Worm (Caenorhabditis elegans) whole organism, late embryonic: ENCODE results near the gene F54D8.6.
"Not testable (repeated sequence)": the region's sequence is repeated elsewhere in the genome, so short reads cannot be mapped to it uniquely, and the experiment has no call there.

Experiments
- ama-1 ChIP-seq: fragments of 150-350 bp; optimal IDR thresholded peaks from 2 replicates; lab custom pipeline; 2014
- ceh-14 ChIP-seq: sonication (generic microtip); optimal IDR thresholded peaks from 2 replicates; lab custom pipeline; 2016; ENCODE audit warnings: missing genotype, missing genetic modification characterization, missing compliant biosample characterization
- dve-1 ChIP-seq: sonication (generic microtip); optimal IDR thresholded peaks from 2 replicates; lab custom pipeline; 2017; ENCODE audit warnings: antibody characterized with exemption, mild to moderate bottlenecking, missing genetic modification characterization, missing compliant biosample characterization
- eyg-1 ChIP-seq: sonication (generic microtip); optimal IDR thresholded peaks from 2 replicates; lab custom pipeline; 2016; ENCODE audit warnings: missing genotype, missing genetic modification characterization, missing compliant biosample characterization
- hlh-15 ChIP-seq: sonication (generic microtip); optimal IDR thresholded peaks from 2 replicates; lab custom pipeline; 2016; ENCODE audit warnings: missing genetic modification characterization, missing compliant biosample characterization
- pha-4 ChIP-seq: fragments of 150-350 bp; optimal IDR thresholded peaks from 2 replicates; lab custom pipeline; 2018; ENCODE audit warnings: missing biosample characterization, missing genetic modification reagents, missing genetic modification characterization
- unc-55 ChIP-seq: sonication (generic microtip); optimal IDR thresholded peaks from 2 replicates; lab custom pipeline; 2017; ENCODE audit warnings: missing biosample characterization, missing genetic modification reagents, missing genetic modification characterization

DNA sequence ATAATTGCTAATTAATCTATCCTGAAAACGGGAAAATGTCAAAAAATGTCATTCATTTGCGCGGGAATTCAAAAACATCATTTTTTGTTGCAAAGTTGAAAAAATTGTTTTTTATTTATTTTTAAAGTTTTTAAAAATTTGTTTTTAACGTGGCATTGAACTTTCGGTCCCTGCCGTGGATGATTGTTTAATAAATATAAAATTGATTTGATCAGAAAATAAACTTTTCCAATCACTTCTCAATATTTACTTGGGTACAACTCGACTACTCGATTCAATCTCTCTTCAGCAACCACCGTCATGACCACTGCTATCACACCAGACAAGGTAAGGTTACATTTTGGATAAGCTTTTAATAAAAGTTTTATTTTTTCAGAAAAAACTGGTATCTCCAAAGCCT lies 40.4 kb upstream of the F54D8.6 start, which contains the start of gene C45G9.4:
- not testable (repeated sequence) for TF ChIP-seq unc-55 (GFP tag; lab: Kevin White, UChicago); eyg-1; dve-1 (tag; lab: Kevin White, UChicago); hlh-15; ceh-14 (tag; lab: Kevin White, UChicago); ama-1 (lab: Kevin White, UChicago); pha-4
